Worm (Caenorhabditis elegans) whole organism, L4/young adult: ENCODE measurements around the gene srt-3.
"Not testable (repeated sequence)": the region's sequence is repeated elsewhere in the genome, so short reads cannot be mapped to it uniquely, and the experiment has no call there.

Experiments
- W03F9.2 ChIP-seq: fragments of 150-350 bp; optimal IDR thresholded peaks from 2 replicates; lab custom pipeline; 2014; ENCODE audit warnings: missing biosample characterization, missing genetic modification characterization
- dao-5 ChIP-seq: sonication (generic microtip); optimal IDR thresholded peaks from 2 replicates; lab custom pipeline; 2016; ENCODE audit warnings: missing genotype, missing genetic modification characterization, moderate library complexity, missing compliant biosample characterization
- him-1 ChIP-seq: sonication (generic microtip); optimal IDR thresholded peaks from 2 replicates; lab custom pipeline; 2016; ENCODE audit warnings: missing genotype, missing genetic modification reagents, missing genetic modification characterization, missing compliant biosample characterization

The srt-3 gene

DNA sequence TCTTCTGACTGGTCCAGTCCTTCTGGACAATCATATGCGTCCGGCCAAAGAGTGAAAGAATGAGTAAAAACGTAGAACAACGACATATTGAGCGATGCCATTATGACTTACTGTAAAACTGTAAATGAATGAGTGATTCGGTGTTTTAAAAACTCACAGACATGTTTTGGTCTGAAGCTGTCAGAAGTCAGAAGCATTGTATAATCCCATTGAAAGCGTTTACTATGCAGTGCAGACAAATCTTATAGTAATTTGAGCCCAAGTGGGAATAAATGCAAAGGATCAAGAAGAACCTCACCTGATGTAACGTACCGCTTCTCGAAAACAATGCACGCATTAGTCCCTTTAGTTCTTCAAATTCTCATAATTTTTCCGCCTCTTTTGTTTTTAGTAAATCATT lies at the start of gene srt-3:
TSS of gene srt-3 (minus strand) at position 101 of the 400 bp plus-strand sequence.
- TF ChIP-seq him-1 (tag; lab: Kevin White, UChicago): no peak
- no peak for TF ChIP-seq dao-5 (tag; lab: Kevin White, UChicago)
- TF ChIP-seq W03F9.2 (tag; lab: Kevin White, UChicago): no peak

DNA sequence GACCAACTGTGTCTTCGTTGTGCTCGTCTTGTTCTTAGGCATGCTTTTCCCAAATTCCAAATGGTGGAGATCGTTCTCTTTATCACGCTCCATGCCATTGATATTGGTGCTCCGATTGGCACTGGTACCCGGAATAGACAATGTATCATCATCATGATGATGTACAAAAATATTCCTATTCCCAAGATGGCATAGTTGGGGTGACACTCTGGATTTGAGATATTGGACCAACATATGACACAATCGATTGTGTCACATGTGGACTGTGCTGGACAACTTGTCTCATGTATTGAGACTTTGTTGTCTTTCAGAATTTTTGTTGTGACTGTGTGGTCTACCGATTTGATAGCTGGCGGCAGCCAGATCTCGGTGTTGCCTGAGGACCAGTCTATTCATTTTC lies 44.2 kb upstream of the srt-3 start:
- TF ChIP-seq him-1 (tag; lab: Kevin White, UChicago) (no peak), dao-5 (tag; lab: Kevin White, UChicago) (no peak), W03F9.2 (tag; lab: Kevin White, UChicago) (no peak)

DNA sequence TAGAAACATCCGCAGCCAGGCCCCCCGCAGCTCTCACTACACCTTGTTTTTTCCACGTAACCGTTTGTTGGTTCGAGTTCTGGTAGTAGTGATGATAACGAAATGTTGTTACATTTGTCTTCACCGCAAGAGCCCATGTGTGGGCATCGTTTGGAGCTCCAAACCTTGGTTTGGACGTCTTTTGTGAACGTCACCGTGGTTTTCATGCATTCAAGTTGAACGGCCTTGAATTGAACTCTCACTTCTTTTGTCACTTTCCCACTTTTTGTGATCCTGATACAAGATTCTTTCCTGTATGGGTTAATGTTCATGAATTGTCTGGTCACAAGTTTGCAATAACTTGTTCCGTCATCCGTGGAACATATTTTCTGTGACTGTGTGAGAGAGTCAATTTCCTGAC lies 43.8 kb upstream of the srt-3 start:
- no peak for TF ChIP-seq him-1 (tag; lab: Kevin White, UChicago)
- no peak for TF ChIP-seq W03F9.2 (tag; lab: Kevin White, UChicago)
- TF ChIP-seq dao-5 (tag; lab: Kevin White, UChicago): no peak

DNA sequence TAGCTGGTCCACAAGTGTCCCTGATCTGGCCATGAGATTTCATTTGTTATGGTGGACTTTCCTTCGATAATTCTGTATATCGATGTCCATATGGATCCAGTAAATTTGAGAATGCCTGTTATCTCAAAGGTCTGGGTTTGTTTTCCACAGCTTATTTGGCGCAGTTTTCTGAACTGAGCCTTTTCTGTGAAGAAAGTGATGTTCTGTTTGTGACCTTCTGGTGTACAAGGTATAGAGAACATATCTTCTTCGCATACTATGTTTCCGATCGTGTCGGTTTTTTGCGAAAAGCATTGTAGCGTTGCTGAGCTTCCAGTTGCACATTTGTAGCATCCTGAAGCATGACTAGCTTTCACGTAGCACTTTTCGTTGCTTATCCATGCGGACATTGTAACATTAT lies 42.9 kb upstream of the srt-3 start:
- no peak for TF ChIP-seq him-1 (tag; lab: Kevin White, UChicago)
- TF ChIP-seq dao-5 (tag; lab: Kevin White, UChicago): no peak
- TF ChIP-seq W03F9.2 (tag; lab: Kevin White, UChicago): no peak

DNA sequence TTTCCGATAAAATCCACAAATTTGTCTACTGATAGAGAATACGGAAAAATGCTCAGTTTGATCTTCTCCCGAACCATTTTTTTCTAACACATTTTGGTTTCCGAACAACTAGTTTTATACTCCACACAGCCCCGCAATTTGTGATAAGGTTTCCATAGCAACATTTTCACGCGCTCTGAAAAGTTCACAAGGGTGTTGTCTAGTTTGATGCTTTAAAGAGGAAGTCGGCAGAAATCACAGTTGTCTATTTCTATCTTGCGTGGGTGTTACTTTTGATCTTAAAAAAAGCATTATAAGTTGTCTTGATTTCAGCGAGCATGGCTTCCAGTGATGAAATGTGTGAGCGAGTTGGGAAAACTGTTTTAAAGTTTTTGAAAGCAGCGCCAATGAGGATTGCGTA lies 39.8 kb upstream of the srt-3 start, which contains the start of gene ZC132.3:
TSS of gene ZC132.3 (minus strand) at position 101 of the 400 bp plus-strand sequence.
- TF ChIP-seq dao-5 (tag; lab: Kevin White, UChicago) (no peak), him-1 (tag; lab: Kevin White, UChicago) (no peak), W03F9.2 (tag; lab: Kevin White, UChicago) (no peak)

DNA sequence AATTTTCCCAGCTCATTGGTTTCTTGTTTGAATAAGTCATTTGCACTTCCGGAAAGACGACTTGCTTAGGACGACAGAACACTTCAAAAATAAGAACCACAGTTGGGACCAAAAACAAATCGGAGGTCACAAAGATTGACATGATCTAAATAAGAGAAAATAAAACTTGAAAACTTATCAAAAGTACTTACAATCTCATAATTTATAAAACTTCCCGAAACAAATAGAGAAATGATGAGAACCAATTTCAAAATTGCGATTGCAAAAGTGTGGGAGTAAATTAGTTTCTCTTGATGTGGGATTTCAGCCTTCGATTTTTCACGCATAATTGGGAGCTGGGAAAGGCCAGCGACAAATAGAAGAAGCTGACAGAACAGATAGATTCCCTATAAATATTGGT lies 38.6 kb upstream of the srt-3 start, which contains the start of gene ZC132.11:
TSS of gene ZC132.11 (minus strand) at position 101 of the 400 bp plus-strand sequence.
- TF ChIP-seq W03F9.2 (tag; lab: Kevin White, UChicago) (no peak), him-1 (tag; lab: Kevin White, UChicago) (no peak), dao-5 (tag; lab: Kevin White, UChicago) (no peak)

DNA sequence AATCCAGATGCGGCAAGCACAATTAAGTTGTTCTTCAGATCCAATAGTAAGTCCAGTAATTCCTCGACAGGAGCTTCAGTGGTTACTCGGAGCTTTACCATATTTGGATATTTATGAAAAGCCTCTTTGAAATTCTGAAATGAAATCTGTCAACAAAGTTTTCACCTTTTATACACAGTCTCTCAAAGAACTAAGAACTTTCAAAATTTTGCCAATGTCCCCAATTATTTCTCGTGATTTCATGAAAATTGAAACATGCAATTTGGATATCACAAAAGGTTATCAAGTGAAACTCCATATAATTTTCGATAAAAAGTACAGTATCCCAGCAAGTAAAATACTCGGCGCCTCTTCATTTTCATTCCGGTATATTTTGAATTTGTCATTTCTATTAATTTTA lies 35.9 kb upstream of the srt-3 start, which contains the start of gene F47D2.11:
TSS of gene F47D2.11 (minus strand) at position 101 of the 400 bp plus-strand sequence.
- TF ChIP-seq dao-5 (tag; lab: Kevin White, UChicago) (no peak), him-1 (tag; lab: Kevin White, UChicago) (no peak), W03F9.2 (tag; lab: Kevin White, UChicago) (no peak)

DNA sequence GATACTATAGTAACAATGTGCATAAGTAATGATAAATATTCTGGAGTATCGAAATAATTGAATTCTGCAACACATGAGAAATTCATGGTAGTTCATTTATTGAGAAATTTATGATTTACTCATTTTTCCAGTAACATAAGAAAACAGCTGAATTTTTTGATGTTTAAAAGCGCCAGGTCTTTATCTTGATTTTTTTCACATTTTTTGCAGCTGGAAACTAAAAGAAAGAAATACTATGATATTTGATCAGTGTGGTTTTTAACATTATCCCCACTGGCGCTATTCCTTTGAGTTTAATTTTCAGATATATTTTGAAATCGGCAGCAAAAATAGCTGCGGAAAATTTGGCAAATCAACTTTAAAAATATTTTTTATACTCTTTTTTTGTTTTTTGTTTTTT lies 33.4 kb upstream of the srt-3 start, which contains the start of gene srh-194:
TSS of gene srh-194 (minus strand) at position 101 of the 400 bp plus-strand sequence.
- TF ChIP-seq him-1, dao-5, W03F9.2 (tag; lab: Kevin White, UChicago): not testable (repeated sequence)

DNA sequence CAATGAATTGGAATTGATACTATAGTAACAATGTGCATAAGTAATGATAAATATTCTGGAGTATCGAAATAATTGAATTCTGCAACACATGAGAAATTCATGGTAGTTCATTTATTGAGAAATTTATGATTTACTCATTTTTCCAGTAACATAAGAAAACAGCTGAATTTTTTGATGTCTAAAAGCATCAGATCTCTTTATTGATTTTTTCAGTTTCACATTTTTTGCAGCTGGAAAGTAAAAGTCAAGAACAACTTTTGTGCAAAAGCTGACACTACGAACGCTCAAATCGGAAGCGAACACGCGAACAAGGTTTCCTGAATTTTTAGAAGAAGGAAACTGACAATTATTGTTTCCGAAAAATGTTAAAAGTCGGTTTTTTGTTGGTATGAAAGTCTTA lies 30.1 kb upstream of the srt-3 start, which contains the start of gene srh-193:
TSS of gene srh-193 (minus strand) at position 101 of the 400 bp plus-strand sequence.
- TF ChIP-seq dao-5, him-1, W03F9.2 (tag; lab: Kevin White, UChicago): not testable (repeated sequence)

DNA sequence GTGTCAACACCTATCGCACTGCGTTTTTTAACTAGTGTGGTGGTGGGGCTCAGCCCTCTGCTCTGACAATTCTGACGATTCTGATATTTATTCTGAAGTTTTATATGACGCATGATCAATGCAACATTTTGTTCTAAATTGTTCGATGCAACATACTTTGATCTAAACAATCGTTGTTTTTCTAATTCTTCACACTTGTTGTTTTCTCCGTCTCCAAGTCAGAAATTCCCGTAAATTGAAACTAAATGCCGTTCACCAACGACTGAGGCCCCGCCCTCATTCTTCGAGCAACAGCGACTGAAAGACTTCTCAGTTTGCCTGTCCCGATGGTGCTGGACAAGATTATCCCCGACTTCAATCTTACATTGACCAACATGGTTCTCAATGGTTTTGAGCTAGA lies 24.7 kb upstream of the srt-3 start, which contains the start of gene srt-19:
TSS of gene srt-19 (plus strand) at position 301 of the 400 bp plus-strand sequence.
- TF ChIP-seq dao-5, W03F9.2, him-1 (tag; lab: Kevin White, UChicago): not testable (repeated sequence)

DNA sequence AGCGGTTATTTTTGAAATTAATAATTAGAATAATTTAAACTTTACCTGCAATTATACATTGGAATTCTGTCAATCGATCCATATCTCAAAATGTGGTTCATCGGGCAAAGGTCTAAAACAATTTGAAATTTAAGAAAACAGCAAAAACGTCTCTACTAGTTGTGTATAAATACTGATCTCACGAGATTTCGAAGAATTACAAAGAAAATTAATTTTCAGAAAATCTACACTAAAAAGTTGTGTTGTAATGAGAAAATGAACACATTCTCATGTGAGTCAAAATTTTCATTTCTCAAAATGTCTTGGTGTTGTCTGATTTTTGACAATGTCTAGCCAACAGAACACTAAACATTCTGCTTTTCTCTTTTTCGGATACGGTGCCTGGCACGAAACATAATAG lies 21.7 kb upstream of the srt-3 start, which contains the start of gene srt-37:
TSS of gene srt-37 (minus strand) at position 101 of the 400 bp plus-strand sequence.
- not testable (repeated sequence) for TF ChIP-seq W03F9.2, him-1, dao-5 (tag; lab: Kevin White, UChicago)

DNA sequence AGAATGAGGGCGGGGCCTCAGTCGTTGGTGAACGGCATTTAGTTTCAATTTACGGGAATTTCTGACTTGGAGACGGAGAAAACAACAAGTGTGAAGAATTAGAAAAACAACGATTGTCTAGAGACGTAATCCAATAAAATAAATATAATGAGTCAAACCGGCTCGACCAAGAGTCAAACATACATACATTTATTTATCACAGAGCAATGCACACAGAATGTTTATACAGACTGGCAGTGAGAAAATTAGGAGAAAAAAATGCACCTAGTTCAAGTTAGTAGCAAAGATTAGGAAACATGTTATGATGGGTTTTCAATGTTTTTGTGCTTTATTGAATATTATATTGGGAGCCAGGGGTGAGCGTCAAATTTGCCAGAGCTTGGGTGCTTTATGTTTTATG lies 18.7 kb upstream of the srt-3 start, which contains the start of gene srt-20:
TSS of gene srt-20 (minus strand) at position 101 of the 400 bp plus-strand sequence.
- not testable (repeated sequence) for TF ChIP-seq W03F9.2, dao-5, him-1 (tag; lab: Kevin White, UChicago)

DNA sequence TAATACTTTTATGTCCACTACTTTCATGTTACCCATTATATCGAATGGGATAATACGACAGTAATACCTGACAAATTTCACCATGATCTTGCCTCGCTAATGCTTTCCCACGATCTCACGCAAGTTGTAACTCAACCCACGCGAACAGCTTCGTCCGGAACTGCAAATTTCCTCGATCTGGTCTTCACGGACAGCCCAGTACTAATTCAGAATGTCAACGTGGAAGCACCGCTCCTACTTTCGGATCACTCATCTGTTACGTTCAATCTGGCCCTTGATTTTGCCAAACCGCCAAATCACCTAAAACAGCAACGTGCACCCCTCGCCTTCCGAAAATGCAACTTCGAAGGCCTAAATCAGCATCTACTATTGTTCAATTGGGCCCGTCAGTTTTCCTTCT lies 13.4 kb upstream of the srt-3 start:
- TF ChIP-seq him-1 (tag; lab: Kevin White, UChicago): no peak
- no peak for TF ChIP-seq dao-5 (tag; lab: Kevin White, UChicago)

DNA sequence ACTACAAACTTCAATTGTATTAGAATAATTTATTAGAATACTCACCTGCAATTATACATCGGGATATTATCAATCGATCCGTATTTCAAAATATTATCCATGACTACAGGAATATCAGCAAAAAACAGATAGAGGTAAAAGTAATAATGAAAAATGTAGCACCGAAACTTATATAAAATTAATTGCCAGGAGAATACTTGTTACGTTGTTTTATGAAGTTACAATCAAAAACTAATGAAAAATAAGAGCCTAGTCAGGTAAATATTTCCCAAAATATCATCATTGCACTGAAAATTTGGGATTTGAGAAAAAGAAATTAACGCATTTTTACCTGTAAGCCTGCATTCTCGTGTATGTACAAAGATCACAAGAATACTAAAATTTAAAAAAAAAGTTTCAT lies 11.3 kb upstream of the srt-3 start, which contains the start of gene srt-38:
TSS of gene srt-38 (minus strand) at position 101 of the 400 bp plus-strand sequence.
- not testable (repeated sequence) for TF ChIP-seq dao-5, W03F9.2, him-1 (tag; lab: Kevin White, UChicago)
